Fruit fly (Drosophila melanogaster) whole organism, wandering third instar larva: ENCODE data around the gene Prosbeta2.

Experiments
- CG32264 ChIP-seq: fragments of 200-800 bp; sonication (Bioruptor generic); optimal IDR thresholded peaks from 2 replicates; lab custom pipeline; 2016; ENCODE audit warnings: missing biosample characterization, missing genetic modification characterization
- GATAd ChIP-seq: sonication (Bioruptor generic); optimal IDR thresholded peaks from 2 replicates; lab custom pipeline; 2016; ENCODE audit warnings: missing biosample characterization, missing genetic modification characterization
- Hr78 ChIP-seq: fragments of >200 bp; optimal IDR thresholded peaks from 2 replicates; lab custom pipeline; 2017; ENCODE audit warnings: missing biosample characterization, missing genetic modification characterization
- N ChIP-seq: fragments of >200 bp; optimal IDR thresholded peaks from 2 replicates; lab custom pipeline; 2018; ENCODE audit warnings: missing biosample characterization, missing external identifiers, missing genetic modification characterization
- Rel ChIP-seq, 2 experiments: fragments of 200-800 bp; sonication (Bioruptor generic) in 1 of 2; optimal IDR thresholded peaks; 2 replicates in 1 of 2; 3 replicates in 1 of 2; lab custom pipeline; 2016 to 2019; ENCODE audit warnings: mild to moderate bottlenecking in 2 of 2, missing biosample characterization in 2 of 2, missing genetic modification characterization in 2 of 2, moderate library complexity in 1 of 2
- Sp1 ChIP-seq: fragments of 200-800 bp; sonication (Bioruptor generic); optimal IDR thresholded peaks from 3 replicates; lab custom pipeline; 2019; ENCODE audit warnings: missing biosample characterization, mild to moderate bottlenecking, missing genetic modification characterization, moderate library complexity
- br ChIP-seq: fragments of 200-800 bp; sonication (Bioruptor generic); optimal IDR thresholded peaks from 2 replicates; lab custom pipeline; 2016; ENCODE audit warnings: missing biosample characterization, missing genetic modification characterization
- dmrt93B ChIP-seq: fragments of 200-800 bp; sonication (Bioruptor generic); optimal IDR thresholded peaks from 2 replicates; lab custom pipeline; 2018; ENCODE audit warnings: missing biosample characterization, mild to moderate bottlenecking, missing genetic modification characterization
- psq ChIP-seq: fragments of 200-800 bp; sonication (Bioruptor generic); optimal IDR thresholded peaks from 3 replicates; lab custom pipeline; 2017; ENCODE audit warnings: missing biosample characterization, mild to moderate bottlenecking, missing genetic modification characterization, moderate library complexity
- usp ChIP-seq: fragments of >200 bp; optimal IDR thresholded peaks from 2 replicates; lab custom pipeline; 2017; ENCODE audit warnings: missing biosample characterization, missing genetic modification characterization
- woc ChIP-seq: sonication (Bioruptor generic); optimal IDR thresholded peaks from 2 replicates; lab custom pipeline; 2016; ENCODE audit warnings: missing biosample characterization, mild to moderate bottlenecking, missing genetic modification characterization

DNA sequence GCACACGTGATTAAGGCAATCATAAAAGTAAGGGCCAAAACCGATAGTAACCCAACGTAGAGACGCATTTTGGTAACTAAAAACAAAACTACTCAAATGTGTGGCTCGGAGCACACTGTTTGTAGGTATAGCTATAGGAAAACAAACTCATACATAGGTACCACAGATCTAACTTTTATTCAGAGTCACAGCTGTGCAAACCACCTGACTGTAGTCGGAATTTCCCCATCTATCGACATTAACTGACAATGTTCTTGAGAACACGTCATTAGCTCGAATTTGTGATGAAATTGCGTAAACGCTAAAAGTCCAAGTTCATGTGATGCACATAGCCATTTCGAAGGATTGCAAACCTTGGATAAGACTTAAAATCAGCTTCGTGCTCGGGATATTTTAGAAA, 49.6 kb downstream of the Prosbeta2 start, which contains the start of gene CG43678:
- TF ChIP-seq CG32264 (GFP tag; lab: Kevin White, UChicago) (no peak), Hr78 (GFP tag; lab: Kevin White, UChicago) (no peak), Rel (GFP tag; optimal IDR thresholded peaks at IDR 0.05; lab: Kevin White, UChicago) (no peak), Rel (tag; optimal IDR thresholded peaks at IDR 0.05; lab: Kevin White, UChicago) (no peak), psq (GFP tag; lab: Kevin White, UChicago) (no peak), N (GFP tag; lab: Kevin White, UChicago) (no peak), woc (GFP tag; lab: Kevin White, UChicago) (no peak), usp (GFP tag; lab: Kevin White, UChicago) (no peak), dmrt93B (no peak), GATAd (GFP tag; lab: Kevin White, UChicago) (no peak), br (no peak), Sp1 (GFP tag; lab: Kevin White, UChicago) (no peak)
